Worm (Caenorhabditis elegans) whole organism, early embryonic: ENCODE data around the gene T14G11.1.
A peak's percentile ranks its signal among the peaks of the same experiment; 100 is the strongest.

Source experiments
- F13C5.2 ChIP-seq: sonication (generic microtip); optimal IDR thresholded peaks from 2 replicates; lab custom pipeline; 2017; ENCODE audit warnings: mild to moderate bottlenecking, missing genetic modification characterization, inconsistent platforms, missing compliant biosample characterization
- aly-1 ChIP-seq: sonication (generic microtip); optimal IDR thresholded peaks from 2 replicates; lab custom pipeline; 2016; ENCODE audit warnings: missing genetic modification characterization, missing compliant biosample characterization
- ama-1 ChIP-seq: fragments of 150-350 bp; optimal IDR thresholded peaks from 2 replicates; lab custom pipeline; 2014
- ets-7 ChIP-seq: sonication (generic microtip); optimal IDR thresholded peaks from 2 replicates; lab custom pipeline; 2016; ENCODE audit warnings: missing genotype, missing genetic modification characterization, missing compliant biosample characterization
- flt-1 ChIP-seq: fragments of 200-800 bp; sonication (Bioruptor generic); IDR thresholded peaks from 2 replicates; pipeline ENCODE4 v1.3.6; 2022; ENCODE audit warnings: missing genetic modification characterization, missing compliant biosample characterization
- hmg-4 ChIP-seq: fragments of 200-800 bp; sonication (Bioruptor generic); optimal IDR thresholded peaks from 2 replicates; lab custom pipeline; 2018; ENCODE audit warnings: mild to moderate bottlenecking, missing genetic modification characterization, missing compliant biosample characterization
- scrt-1 ChIP-seq: fragments of 200-800 bp; sonication (Bioruptor generic); IDR thresholded peaks from 2 replicates; pipeline ENCODE4 v1.3.6; 2022; ENCODE audit warnings: missing genetic modification characterization, missing compliant biosample characterization
- tbx-11 ChIP-seq: fragments of 200-800 bp; sonication (Bioruptor generic); IDR thresholded peaks from 2 replicates; pipeline ENCODE4 v1.3.6; 2022; ENCODE audit warnings: missing genetic modification characterization, missing compliant biosample characterization
- tbx-37 ChIP-seq: fragments of 200-800 bp; sonication (Bioruptor generic); conservative IDR thresholded peaks from 2 replicates; pipeline ENCODE4 v1.3.6; 2022; ENCODE audit warnings: missing genetic modification reagents, missing genetic modification characterization, missing compliant biosample characterization

- TF ChIP-seq tbx-11 (GFP tag; lab: Robert Waterston, UW) (no peak), hmg-4 (GFP tag; lab: Kevin White, UChicago) (peak; percentile 46), flt-1 (no peak), F13C5.2 (tag; lab: Kevin White, UChicago) (peak; percentile 53), ama-1 (lab: Kevin White, UChicago) (no peak), tbx-37 (GFP tag; lab: Robert Waterston, UW) (no peak), aly-1 (tag; lab: Kevin White, UChicago) (no peak), scrt-1 (GFP tag; lab: Robert Waterston, UW) (no peak), ets-7 (tag; lab: Kevin White, UChicago) (no peak)
These were observed 1.6 kb upstream of the T14G11.1 start, which contains the start of gene immt-1 for ce11 chrX:2687174-2687573.
